Fruit fly (Drosophila melanogaster) whole organism, embryonic: ENCODE results near the gene mld.

Experiments
- Ada2b ChIP-seq: fragments of 200-800 bp; sonication (Bioruptor generic); IDR thresholded peaks from 2 replicates; pipeline ENCODE4 v1.3.6; 2022; ENCODE audit warnings: missing biosample characterization, missing genetic modification characterization
- Asciz ChIP-seq: fragments of 200-800 bp; sonication (Bioruptor generic); optimal IDR thresholded peaks from 2 replicates; lab custom pipeline; 2017; ENCODE audit warnings: missing biosample characterization, mild to moderate bottlenecking, missing genetic modification characterization, missing genetic modification reagents
- Atf6 ChIP-seq: fragments of 200-800 bp; sonication (Bioruptor generic); IDR thresholded peaks from 2 replicates; pipeline ENCODE4 v1.3.6; 2022; ENCODE audit warnings: missing biosample characterization, missing genetic modification characterization
- BEAF-32 ChIP-seq: fragments of 200-800 bp; sonication (Bioruptor generic); optimal IDR thresholded peaks from 3 replicates; lab custom pipeline; 2017; ENCODE audit warnings: missing biosample characterization, missing genetic modification characterization, mild to moderate bottlenecking, moderate library complexity, missing genetic modification reagents
- BtbVII ChIP-seq: fragments of 200-800 bp; sonication (Bioruptor generic); optimal IDR thresholded peaks from 3 replicates; lab custom pipeline; 2017; ENCODE audit warnings: missing biosample characterization, mild to moderate bottlenecking, missing genetic modification characterization
- CG11560 ChIP-seq: fragments of 200-800 bp; sonication (Bioruptor generic); IDR thresholded peaks from 3 replicates; pipeline ENCODE4 v1.3.6; 2022; ENCODE audit warnings: missing biosample characterization, missing genetic modification characterization
- CG12769 ChIP-seq: fragments of 200-800 bp; sonication (Bioruptor generic); optimal IDR thresholded peaks from 2 replicates; lab custom pipeline; 2019; ENCODE audit warnings: missing biosample characterization, mild to moderate bottlenecking, missing genetic modification characterization, moderate library complexity
- CG13287 ChIP-seq: fragments of 200-800 bp; sonication (Bioruptor generic); IDR thresholded peaks from 2 replicates; pipeline ENCODE4 v1.3.6; 2022; ENCODE audit warnings: missing biosample characterization, missing genetic modification characterization; ENCODE audit not compliant: partially characterized antibody
- CG15011 ChIP-seq: fragments of 200-800 bp; sonication (Bioruptor generic); optimal IDR thresholded peaks from 3 replicates; lab custom pipeline; 2018; ENCODE audit warnings: missing biosample characterization, mild to moderate bottlenecking, missing genetic modification characterization
- CG16779 ChIP-seq: fragments of 200-800 bp; sonication (Bioruptor generic); IDR thresholded peaks from 2 replicates; pipeline ENCODE4 v1.3.6; 2022; ENCODE audit warnings: missing biosample characterization, missing genetic modification characterization
- CG18262 ChIP-seq: fragments of 200-800 bp; optimal IDR thresholded peaks from 3 replicates; lab custom pipeline; 2019; ENCODE audit warnings: missing biosample characterization, mild to moderate bottlenecking, missing genetic modification characterization, moderate library complexity
- CG18764 ChIP-seq: fragments of 200-800 bp; sonication (Bioruptor generic); optimal IDR thresholded peaks from 3 replicates; lab custom pipeline; 2016; ENCODE audit warnings: missing biosample characterization, missing genetic modification characterization
- CG2875 ChIP-seq: fragments of 200-800 bp; sonication (Bioruptor generic); optimal IDR thresholded peaks from 2 replicates; lab custom pipeline; 2017; ENCODE audit warnings: missing biosample characterization, mild to moderate bottlenecking, missing genetic modification characterization, missing genetic modification reagents
- CG31224 ChIP-seq: fragments of 200-800 bp; sonication (Bioruptor generic); IDR thresholded peaks from 2 replicates; pipeline ENCODE4 v1.3.6; 2022; ENCODE audit warnings: missing biosample characterization, missing genetic modification characterization
- CG31441 ChIP-seq: fragments of 200-800 bp; sonication (Bioruptor generic); IDR thresholded peaks from 2 replicates; pipeline ENCODE4 v1.3.6; 2022; ENCODE audit warnings: missing biosample characterization, missing genetic modification characterization
- CG3847 ChIP-seq: fragments of 200-800 bp; sonication (Bioruptor generic); IDR thresholded peaks from 2 replicates; pipeline ENCODE4 v1.3.6; 2022; ENCODE audit warnings: missing biosample characterization, missing genetic modification characterization
- CG4404 ChIP-seq: fragments of 200-800 bp; sonication (Bioruptor generic); IDR thresholded peaks from 2 replicates; pipeline ENCODE4 v1.3.6; 2022; ENCODE audit warnings: missing biosample characterization, missing genetic modification characterization
- CG4617 ChIP-seq: fragments of 200-800 bp; sonication (Bioruptor generic); optimal IDR thresholded peaks from 3 replicates; lab custom pipeline; 2016; ENCODE audit warnings: missing biosample characterization, missing genetic modification characterization, borderline replicate concordance
- CG5180 ChIP-seq: fragments of 200-800 bp; sonication (Bioruptor generic); optimal IDR thresholded peaks from 3 replicates; lab custom pipeline; 2017; ENCODE audit warnings: missing biosample characterization, missing genetic modification characterization, mild to moderate bottlenecking, moderate library complexity, missing genetic modification reagents
- CG6254 ChIP-seq: fragments of 200-800 bp; sonication (Bioruptor generic); optimal IDR thresholded peaks from 3 replicates; lab custom pipeline; 2017; ENCODE audit warnings: mild to moderate bottlenecking, missing biosample characterization, missing genetic modification reagents, missing genetic modification characterization
- CG6765 ChIP-seq: fragments of 200-800 bp; sonication (Bioruptor generic); optimal IDR thresholded peaks from 3 replicates; lab custom pipeline; 2017; ENCODE audit warnings: missing biosample characterization, mild to moderate bottlenecking, missing genetic modification characterization
- CG7357 ChIP-seq: fragments of 200-800 bp; sonication (Bioruptor generic); IDR thresholded peaks from 3 replicates; pipeline ENCODE4 v1.3.6; 2022; ENCODE audit warnings: missing biosample characterization, missing genetic modification characterization
- Eip74EF ChIP-seq, 2 experiments: fragments of 200-800 bp in 1 of 2; fragments of >200 bp in 1 of 2; sonication (Bioruptor generic) in 1 of 2; optimal IDR thresholded peaks; 2 replicates each; lab custom pipeline; 2017 to 2019; ENCODE audit warnings: missing biosample characterization in 2 of 2, missing genetic modification characterization in 2 of 2, mild to moderate bottlenecking in 1 of 2, moderate library complexity in 1 of 2
- NfI ChIP-seq: fragments of 200-800 bp; sonication (Bioruptor generic); optimal IDR thresholded peaks from 3 replicates; lab custom pipeline; 2018; ENCODE audit warnings: missing biosample characterization, mild to moderate bottlenecking, missing genetic modification characterization, moderate library complexity
- Sin3A ChIP-seq: fragments of >200 bp; optimal IDR thresholded peaks from 2 replicates; lab custom pipeline; 2018
- Xbp1 ChIP-seq: fragments of 200-800 bp; sonication (Bioruptor generic); optimal IDR thresholded peaks from 3 replicates; lab custom pipeline; 2016; ENCODE audit warnings: missing biosample characterization, mild to moderate bottlenecking, missing genetic modification characterization
- al ChIP-seq: fragments of 200-800 bp; sonication (Bioruptor generic); IDR thresholded peaks from 2 replicates; pipeline ENCODE4 v1.3.6; 2022; ENCODE audit warnings: missing biosample characterization, missing genetic modification characterization
- amos ChIP-seq: fragments of 200-800 bp; sonication (Bioruptor generic); IDR thresholded peaks from 2 replicates; pipeline ENCODE4 v1.3.6; 2022; ENCODE audit warnings: missing biosample characterization, missing genetic modification characterization; ENCODE audit not compliant: partially characterized antibody
- crp ChIP-seq, 2 experiments: fragments of 200-800 bp; sonication (Bioruptor generic); optimal IDR thresholded peaks; 2 replicates in 1 of 2; 3 replicates in 1 of 2; lab custom pipeline; 2017; ENCODE audit warnings: missing biosample characterization in 2 of 2, missing genetic modification characterization in 2 of 2, mild to moderate bottlenecking in 1 of 2, moderate library complexity in 1 of 2
- eyg ChIP-seq: fragments of 200-800 bp; sonication (Bioruptor generic); optimal IDR thresholded peaks from 3 replicates; lab custom pipeline; 2016; ENCODE audit warnings: missing biosample characterization, missing genetic modification characterization
- fd3F ChIP-seq: fragments of 200-800 bp; sonication (Bioruptor generic); optimal IDR thresholded peaks from 2 replicates; lab custom pipeline; 2018; ENCODE audit warnings: missing biosample characterization, mild to moderate bottlenecking, missing genetic modification characterization, moderate library complexity
- fd64A ChIP-seq: fragments of 200-800 bp; sonication (Bioruptor generic); optimal IDR thresholded peaks from 3 replicates; lab custom pipeline; 2018; ENCODE audit warnings: missing biosample characterization, mild to moderate bottlenecking, missing genetic modification characterization
- fd96Cb ChIP-seq: fragments of 200-800 bp; sonication (Bioruptor generic); optimal IDR thresholded peaks from 2 replicates; lab custom pipeline; 2018; ENCODE audit warnings: missing biosample characterization, mild to moderate bottlenecking, missing genetic modification characterization, moderate library complexity
- fru ChIP-seq: fragments of >200 bp; optimal IDR thresholded peaks from 2 replicates; lab custom pipeline; 2017
- fu2 ChIP-seq: fragments of 200-800 bp; sonication (Bioruptor generic); optimal IDR thresholded peaks from 2 replicates; lab custom pipeline; 2016; ENCODE audit warnings: missing biosample characterization, missing genetic modification characterization
- lbe ChIP-seq: fragments of 200-800 bp; sonication (Bioruptor generic); optimal IDR thresholded peaks from 2 replicates; lab custom pipeline; 2016; ENCODE audit warnings: missing biosample characterization, mild to moderate bottlenecking, missing genetic modification characterization
- mam ChIP-seq: fragments of 200-800 bp; sonication (Bioruptor generic); optimal IDR thresholded peaks from 3 replicates; lab custom pipeline; 2016; ENCODE audit warnings: missing biosample characterization, missing genetic modification characterization
- peb ChIP-seq: fragments of 200-800 bp; sonication (Bioruptor generic); IDR thresholded peaks from 2 replicates; pipeline ENCODE4 v1.3.6; 2022; ENCODE audit warnings: missing biosample characterization, missing genetic modification characterization
- pfk ChIP-seq: fragments of 200-800 bp; sonication (Bioruptor generic); optimal IDR thresholded peaks from 2 replicates; lab custom pipeline; 2018; ENCODE audit warnings: missing biosample characterization, mild to moderate bottlenecking, missing genetic modification characterization, moderate library complexity
- prd ChIP-seq, 3 experiments: fragments of >200 bp in 2 of 3; fragments of 200-800 bp in 1 of 3; sonication (Bioruptor generic) in 1 of 3; optimal IDR thresholded peaks in 2 of 3; IDR thresholded peaks in 1 of 3; 2 replicates in 2 of 3; 3 replicates in 1 of 3; pipeline versions ENCODE4 v1.3.6 to Lab custom; 2017 to 2022; ENCODE audit warnings: missing biosample characterization in 1 of 3, missing genetic modification characterization in 1 of 3
- pros ChIP-seq: fragments of 200-800 bp; sonication (Bioruptor generic); optimal IDR thresholded peaks from 3 replicates; lab custom pipeline; 2019; ENCODE audit warnings: missing biosample characterization, mild to moderate bottlenecking, missing genetic modification characterization, moderate library complexity
- sim ChIP-seq: fragments of 200-800 bp; sonication (Bioruptor generic); IDR thresholded peaks from 2 replicates; pipeline ENCODE4 v1.3.6; 2022; ENCODE audit warnings: missing biosample characterization, missing genetic modification characterization
- sima ChIP-seq: fragments of 200-800 bp; sonication (Bioruptor generic); optimal IDR thresholded peaks from 2 replicates; lab custom pipeline; 2016; ENCODE audit warnings: missing biosample characterization, missing genetic modification characterization
- sug ChIP-seq: fragments of 200-800 bp; optimal IDR thresholded peaks from 2 replicates; lab custom pipeline; 2019; ENCODE audit warnings: missing biosample characterization, mild to moderate bottlenecking, missing genetic modification characterization, moderate library complexity
- tgo ChIP-seq: fragments of 200-800 bp; sonication (Bioruptor generic); IDR thresholded peaks from 3 replicates; pipeline ENCODE4 v1.3.6; 2022; ENCODE audit warnings: missing biosample characterization, missing genetic modification characterization
- tx ChIP-seq: fragments of 200-800 bp; sonication (Bioruptor generic); optimal IDR thresholded peaks from 2 replicates; lab custom pipeline; 2016; ENCODE audit warnings: missing biosample characterization, missing genetic modification characterization
- unc-4 ChIP-seq: fragments of 200-800 bp; sonication (Bioruptor generic); IDR thresholded peaks from 2 replicates; pipeline ENCODE4 v1.3.6; 2022; ENCODE audit warnings: missing biosample characterization, missing genetic modification characterization; ENCODE audit not compliant: partially characterized antibody
- wor ChIP-seq: fragments of 200-800 bp; sonication (Bioruptor generic); IDR thresholded peaks from 2 replicates; pipeline ENCODE4 v1.3.6; 2022; ENCODE audit warnings: missing biosample characterization, missing genetic modification characterization
- zfh1 ChIP-seq: fragments of 200-800 bp; sonication (Bioruptor generic); IDR thresholded peaks from 3 replicates; pipeline ENCODE4 v1.3.6; 2022; ENCODE audit warnings: missing biosample characterization, missing genetic modification characterization

Gene mld

dm6 chr3R:24543676-24544277 lies 41.7 kb upstream of the mld start, which contains the start of gene Cftr (continued):
- TF ChIP-seq Atf6 (peak; percentile 58), CG12769 (tag; lab: Kevin White, UChicago) (peak; percentile 82), CG3847 (GFP tag; lab: Robert Waterston, UW) (peak; percentile 63), CG31224 (GFP tag; lab: Robert Waterston, UW) (no peak), pfk (peak; percentile 57), CG4617 (peak; percentile 12), CG6765 (no peak), lbe (GFP tag; lab: Kevin White, UChicago) (peak; percentile 78), sim (no peak), mam (GFP tag; lab: Kevin White, UChicago) (peak; percentile 60), Eip74EF (GFP tag; optimal IDR thresholded peaks at IDR 0.05; lab: Kevin White, UChicago) (no peak), CG4404 (no peak), prd (optimal IDR thresholded peaks at IDR 0.05; lab: Kevin White, UChicago) (no peak), prd (GFP tag; IDR thresholded peaks at IDR 0.05; lab: Robert Waterston, UW) (no peak), BEAF-32 (GFP tag; lab: Kevin White, UChicago) (peak; percentile 46), Xbp1 (peak; percentile 39), CG18262 (tag; lab: Kevin White, UChicago) (no peak), CG31441 (peak; percentile 22; the same call in 1 of the 2 replicates), unc-4 (GFP tag; lab: Robert Waterston, UW) (peak; percentile 48; the same call in 1 of the 2 replicates), tx (GFP tag; lab: Kevin White, UChicago) (peak; percentile 7), CG2875 (no peak), fd64A (GFP tag; lab: Kevin White, UChicago) (no peak), CG18764 (GFP tag; lab: Kevin White, UChicago) (peak; percentile 0), NfI (GFP tag; lab: Kevin White, UChicago) (peak; percentile 57), Ada2b (GFP tag; lab: Robert Waterston, UW) (peak; percentile 49), CG15011 (GFP tag; lab: Kevin White, UChicago) (no peak), CG7357 (no peak), CG16779 (GFP tag; lab: Robert Waterston, UW) (peak; percentile 65; the same call in 1 of the 2 replicates), pros (GFP tag; lab: Kevin White, UChicago) (no peak), fru (lab: Kevin White, UChicago) (no peak), sug (tag; lab: Kevin White, UChicago) (peak; percentile 57), Asciz (GFP tag; lab: Kevin White, UChicago) (peak; percentile 60), sima (no peak), fu2 (GFP tag; lab: Kevin White, UChicago) (peak; percentile 1), amos (GFP tag; lab: Robert Waterston, UW) (peak; percentile 56; the same call in 1 of the 2 replicates), zfh1 (GFP tag; lab: Robert Waterston, UW) (no peak), fd96Cb (tag; lab: Kevin White, UChicago) (no peak), wor (GFP tag; lab: Robert Waterston, UW) (no peak), tgo (GFP tag; lab: Robert Waterston, UW) (peak; percentile 36; the same call in 1 of the 3 replicates), peb (GFP tag; lab: Robert Waterston, UW) (no peak), eyg (GFP tag; lab: Kevin White, UChicago) (peak; percentile 22), al (peak; percentile 18; the same call in 1 of the 2 replicates), crp (GFP tag; optimal IDR thresholded peaks at IDR 0.05; lab: Kevin White, UChicago) (no peak), fd3F (GFP tag; lab: Kevin White, UChicago) (no peak), CG6254 (GFP tag; lab: Kevin White, UChicago) (no peak), CG13287 (peak; percentile 62), BtbVII (peak; percentile 6), CG5180 (GFP tag; lab: Kevin White, UChicago) (peak; percentile 37), Sin3A (no peak), CG11560 (tag; lab: Robert Waterston, UW) (no peak)
